Fruit fly (Drosophila melanogaster) whole organism, prepupa: ENCODE measurements around the gene Irk1.

Experiments
- Blimp-1 ChIP-seq: fragments of 200-800 bp; sonication (Bioruptor generic); optimal IDR thresholded peaks from 3 replicates; lab custom pipeline; 2017; ENCODE audit warnings: missing biosample characterization, missing genetic modification characterization, mild to moderate bottlenecking, moderate library complexity, missing genetic modification reagents
- CG11902 ChIP-seq: fragments of 200-800 bp; sonication (Bioruptor generic); optimal IDR thresholded peaks from 3 replicates; lab custom pipeline; 2016; ENCODE audit warnings: missing biosample characterization, missing genetic modification characterization
- CG3919 ChIP-seq: fragments of 200-800 bp; sonication (Bioruptor generic); optimal IDR thresholded peaks from 3 replicates; lab custom pipeline; 2016; ENCODE audit warnings: missing biosample characterization, missing genetic modification characterization
- CG6163 ChIP-seq: fragments of 200-800 bp; sonication (Bioruptor generic); IDR thresholded peaks from 3 replicates; pipeline ENCODE4 v1.3.6; 2022; ENCODE audit warnings: missing biosample characterization, missing genetic modification characterization
- CG6854 ChIP-seq: fragments of 200-800 bp; sonication (Bioruptor generic); optimal IDR thresholded peaks from 2 replicates; lab custom pipeline; 2017; ENCODE audit warnings: missing biosample characterization, mild to moderate bottlenecking, missing genetic modification characterization
- CG8319 ChIP-seq: fragments of 200-800 bp; sonication (Bioruptor generic); optimal IDR thresholded peaks from 3 replicates; lab custom pipeline; 2016; ENCODE audit warnings: missing biosample characterization, missing genetic modification characterization
- Gug ChIP-seq: fragments of 200-800 bp; sonication (Bioruptor generic); IDR thresholded peaks from 2 replicates; pipeline ENCODE4 v1.3.6; 2022; ENCODE audit warnings: missing biosample characterization, missing genetic modification characterization
- Hr39 ChIP-seq: fragments of 200-800 bp; sonication (Bioruptor generic); optimal IDR thresholded peaks from 2 replicates; lab custom pipeline; 2016; ENCODE audit warnings: missing biosample characterization, missing genetic modification characterization
- Lpt ChIP-seq: fragments of 200-800 bp; sonication (Bioruptor generic); optimal IDR thresholded peaks from 3 replicates; lab custom pipeline; 2016; ENCODE audit warnings: missing biosample characterization, missing genetic modification characterization
- cyc ChIP-seq: fragments of 200-800 bp; sonication (Bioruptor generic); optimal IDR thresholded peaks from 3 replicates; lab custom pipeline; 2016; ENCODE audit warnings: missing biosample characterization, missing genetic modification characterization
- dac ChIP-seq: fragments of 200-800 bp; sonication (Bioruptor generic); optimal IDR thresholded peaks from 2 replicates; lab custom pipeline; 2017; ENCODE audit warnings: missing biosample characterization, mild to moderate bottlenecking, missing genetic modification characterization
- pdm3 ChIP-seq: fragments of 200-800 bp; sonication (Bioruptor generic); optimal IDR thresholded peaks from 3 replicates; lab custom pipeline; 2016; ENCODE audit warnings: missing biosample characterization, missing genetic modification characterization
- svp ChIP-seq: fragments of 200-800 bp; sonication (Bioruptor generic); peaks from one replicate; lab custom pipeline; 2016; ENCODE audit warnings: missing biosample characterization, missing genetic modification characterization

DNA sequence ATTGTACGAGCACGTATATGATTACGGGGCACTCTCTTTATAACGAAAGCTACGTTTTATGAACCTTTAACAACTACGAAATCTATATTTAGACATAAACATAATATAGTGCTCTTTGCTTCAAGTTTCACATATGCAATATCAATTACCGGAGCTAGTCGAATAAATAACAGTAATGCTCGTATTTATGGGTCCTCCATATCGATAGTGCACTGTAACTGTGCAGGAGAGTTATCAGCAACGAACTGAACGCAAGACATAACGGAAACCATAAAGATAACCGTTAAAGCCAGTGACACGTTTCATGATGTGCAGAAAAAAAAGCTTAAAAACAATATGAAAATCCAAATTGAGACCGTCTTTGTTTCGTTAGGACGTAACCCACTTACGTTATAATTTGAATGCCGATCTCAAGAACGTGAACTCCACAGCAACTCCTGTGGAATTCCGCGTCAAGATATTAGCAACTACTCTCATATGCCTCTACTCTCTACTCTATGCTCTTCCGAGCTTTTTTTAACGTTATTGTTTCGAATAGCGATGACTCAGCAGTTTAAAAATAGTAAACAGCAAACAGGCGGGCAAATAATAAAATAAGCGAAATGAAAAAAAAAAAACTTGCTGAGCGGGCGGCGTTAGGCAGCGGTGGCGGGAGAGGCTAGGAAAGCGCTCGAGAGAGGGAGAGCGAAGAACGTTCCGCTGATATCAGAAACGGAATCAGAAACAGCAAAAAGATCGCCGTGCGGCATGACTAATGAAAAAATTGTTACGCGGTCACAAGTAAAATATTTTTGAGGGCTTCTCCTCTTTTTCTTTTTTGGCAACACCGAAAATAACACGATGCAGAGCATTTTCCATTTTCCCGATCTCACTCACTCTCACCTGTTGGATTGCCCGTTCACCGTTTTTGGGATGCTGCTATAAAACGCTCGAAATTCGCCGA, 22.1 kb downstream of the Irk1 start:
- TF ChIP-seq Blimp-1: peak; percentile 71
- peak; percentile 97 for TF ChIP-seq svp (GFP tag; lab: Kevin White, UChicago)
- peak; percentile 93 for TF ChIP-seq Hr39 (GFP tag; lab: Kevin White, UChicago)
- peak; percentile 87 for TF ChIP-seq cyc (GFP tag; lab: Kevin White, UChicago)
- TF ChIP-seq dac (GFP tag; lab: Kevin White, UChicago): no peak
- TF ChIP-seq pdm3 (GFP tag; lab: Kevin White, UChicago): peak; percentile 91
- peak; percentile 70 for TF ChIP-seq CG6854 (GFP tag; lab: Kevin White, UChicago)
- TF ChIP-seq CG6163 (GFP tag; lab: Robert Waterston, UW): peak; percentile 89
- TF ChIP-seq CG11902 (GFP tag; lab: Kevin White, UChicago): peak; percentile 82
- peak; percentile 78 for TF ChIP-seq CG8319
- peak; percentile 88 for TF ChIP-seq CG3919 (GFP tag; lab: Kevin White, UChicago)
- peak; percentile 63 for TF ChIP-seq Gug (GFP tag; lab: Robert Waterston, UW)
- peak; percentile 53 for TF ChIP-seq Lpt (GFP tag; lab: Kevin White, UChicago)
